Fruit fly (Drosophila melanogaster): ENCODE measurements around the gene CG46303.

Gene CG46303

dm6 chr3R:5813157-5813659, 8.6 kb upstream of the CG46303 start, which contains the start of gene CG42675:
Gene CG42675 (plus strand): TSS chr3R:5813609.
- TF ChIP-seq ttk (optimal IDR thresholded peaks at IDR 0.05) (no peak), psq (optimal IDR thresholded peaks at IDR 0.05) (no peak), h (optimal IDR thresholded peaks at IDR 0.05) (no peak), Myc (optimal IDR thresholded peaks at IDR 0.05) (no peak), Sin3A (optimal IDR thresholded peaks at IDR 0.05) (no peak), insv (optimal IDR thresholded peaks at IDR 0.05) (no peak)

- no peak for TF ChIP-seq ttk (optimal IDR thresholded peaks at IDR 0.05)
- no peak for TF ChIP-seq h (optimal IDR thresholded peaks at IDR 0.05)
- TF ChIP-seq Sin3A (optimal IDR thresholded peaks at IDR 0.05): no peak
- no peak for TF ChIP-seq insv (optimal IDR thresholded peaks at IDR 0.05)
- no peak for TF ChIP-seq Myc (optimal IDR thresholded peaks at IDR 0.05)
- TF ChIP-seq psq (optimal IDR thresholded peaks at IDR 0.05): no peak
Measured at dm6 chr3R:5821243-5821642, 529 bp upstream of the CG46303 start, which contains the start of gene Hpr1. Gene Hpr1 (minus strand): TSS chr3R:5821440.

- TF ChIP-seq Myc (optimal IDR thresholded peaks at IDR 0.05) (no peak), ttk (optimal IDR thresholded peaks at IDR 0.05) (no peak)
Measured at dm6 chr3R:5824456-5824855, 2.7 kb downstream of the CG46303 start, which contains the start of the genes Sec20 and dgrn. Gene Sec20 (minus strand): TSS chr3R:5824532. Gene dgrn (plus strand): TSS chr3R:5824615.

- TF ChIP-seq ttk (optimal IDR thresholded peaks at IDR 0.05): no peak
- no peak for TF ChIP-seq insv (optimal IDR thresholded peaks at IDR 0.05)
- no peak for TF ChIP-seq psq (optimal IDR thresholded peaks at IDR 0.05)
- TF ChIP-seq h (optimal IDR thresholded peaks at IDR 0.05): no peak
- no peak for TF ChIP-seq Myc (optimal IDR thresholded peaks at IDR 0.05)
- no peak for TF ChIP-seq Sin3A (optimal IDR thresholded peaks at IDR 0.05)
Measured at dm6 chr3R:5829762-5830161, 8.0 kb downstream of the CG46303 start, which contains the start of gene glob3. Gene glob3 (plus strand): TSS chr3R:5830062.

- no peak for TF ChIP-seq h (optimal IDR thresholded peaks at IDR 0.05)
- no peak for TF ChIP-seq Sin3A (optimal IDR thresholded peaks at IDR 0.05)
- no peak for TF ChIP-seq Myc (optimal IDR thresholded peaks at IDR 0.05)
- no peak for TF ChIP-seq psq (optimal IDR thresholded peaks at IDR 0.05)
- no peak for TF ChIP-seq insv (optimal IDR thresholded peaks at IDR 0.05)
- no peak for TF ChIP-seq ttk (optimal IDR thresholded peaks at IDR 0.05)
Measured at dm6 chr3R:5831339-5831738, 9.6 kb downstream of the CG46303 start, which contains the start of gene CG1208. Gene CG1208 (plus strand): TSS chr3R:5831639.

- no peak for TF ChIP-seq psq (optimal IDR thresholded peaks at IDR 0.05)
- no peak for TF ChIP-seq ttk (optimal IDR thresholded peaks at IDR 0.05)
- TF ChIP-seq insv (optimal IDR thresholded peaks at IDR 0.05): no peak
- no peak for TF ChIP-seq Myc (optimal IDR thresholded peaks at IDR 0.05)
Measured at dm6 chr3R:5832345-5832981, 10.7 kb downstream of the CG46303 start.

- TF ChIP-seq psq (optimal IDR thresholded peaks at IDR 0.05) (no peak), ttk (optimal IDR thresholded peaks at IDR 0.05) (no peak), Sin3A (optimal IDR thresholded peaks at IDR 0.05) (no peak), insv (optimal IDR thresholded peaks at IDR 0.05) (no peak), Myc (optimal IDR thresholded peaks at IDR 0.05) (no peak), h (optimal IDR thresholded peaks at IDR 0.05) (no peak)
Measured at dm6 chr3R:5833948-5834504, 12.3 kb downstream of the CG46303 start.

- TF ChIP-seq insv (optimal IDR thresholded peaks at IDR 0.05) (no peak), ttk (optimal IDR thresholded peaks at IDR 0.05) (no peak), Sin3A (optimal IDR thresholded peaks at IDR 0.05) (no peak), psq (optimal IDR thresholded peaks at IDR 0.05) (no peak), Myc (optimal IDR thresholded peaks at IDR 0.05) (no peak), h (optimal IDR thresholded peaks at IDR 0.05) (no peak)
Measured at dm6 chr3R:5836536-5836935, 14.8 kb downstream of the CG46303 start.

dm6 chr3R:5838683-5839365, 17.1 kb downstream of the CG46303 start:
- TF ChIP-seq insv (optimal IDR thresholded peaks at IDR 0.05) (no peak), Sin3A (optimal IDR thresholded peaks at IDR 0.05) (no peak)

- TF ChIP-seq Myc (optimal IDR thresholded peaks at IDR 0.05) (no peak), h (optimal IDR thresholded peaks at IDR 0.05) (no peak), Sin3A (optimal IDR thresholded peaks at IDR 0.05) (no peak), psq (optimal IDR thresholded peaks at IDR 0.05) (no peak), ttk (optimal IDR thresholded peaks at IDR 0.05) (no peak), insv (optimal IDR thresholded peaks at IDR 0.05) (no peak)
Measured at dm6 chr3R:5840870-5841269, 19.1 kb downstream of the CG46303 start, which contains the start of gene CG1213. Gene CG1213 (plus strand): TSS chr3R:5841170.

dm6 chr3R:5841290-5841689, 19.5 kb downstream of the CG46303 start:
- no peak for TF ChIP-seq Sin3A (optimal IDR thresholded peaks at IDR 0.05)
- TF ChIP-seq h (optimal IDR thresholded peaks at IDR 0.05): no peak
- TF ChIP-seq insv (optimal IDR thresholded peaks at IDR 0.05): no peak
- no peak for TF ChIP-seq psq (optimal IDR thresholded peaks at IDR 0.05)

dm6 chr3R:5843516-5843915, 21.7 kb downstream of the CG46303 start:
- TF ChIP-seq ttk (optimal IDR thresholded peaks at IDR 0.05): no peak
- TF ChIP-seq h (optimal IDR thresholded peaks at IDR 0.05): no peak

All from Kc167 (cell line).